Fruit fly (Drosophila melanogaster) Kc167 (cell line): Measurements from ENCODE around the gene CG46244.

Source experiments
- Sin3A ChIP-seq: fragments of >200 bp; optimal IDR thresholded peaks from 2 replicates; lab custom pipeline; 2018; ENCODE audit warnings: missing external identifiers
- insv ChIP-seq: fragments of >200 bp; optimal IDR thresholded peaks from 3 replicates; lab custom pipeline; 2018; ENCODE audit warnings: missing external identifiers
- psq ChIP-seq: fragments of >200 bp; optimal IDR thresholded peaks from 2 replicates; lab custom pipeline; 2017; ENCODE audit warnings: missing external identifiers

DNA sequence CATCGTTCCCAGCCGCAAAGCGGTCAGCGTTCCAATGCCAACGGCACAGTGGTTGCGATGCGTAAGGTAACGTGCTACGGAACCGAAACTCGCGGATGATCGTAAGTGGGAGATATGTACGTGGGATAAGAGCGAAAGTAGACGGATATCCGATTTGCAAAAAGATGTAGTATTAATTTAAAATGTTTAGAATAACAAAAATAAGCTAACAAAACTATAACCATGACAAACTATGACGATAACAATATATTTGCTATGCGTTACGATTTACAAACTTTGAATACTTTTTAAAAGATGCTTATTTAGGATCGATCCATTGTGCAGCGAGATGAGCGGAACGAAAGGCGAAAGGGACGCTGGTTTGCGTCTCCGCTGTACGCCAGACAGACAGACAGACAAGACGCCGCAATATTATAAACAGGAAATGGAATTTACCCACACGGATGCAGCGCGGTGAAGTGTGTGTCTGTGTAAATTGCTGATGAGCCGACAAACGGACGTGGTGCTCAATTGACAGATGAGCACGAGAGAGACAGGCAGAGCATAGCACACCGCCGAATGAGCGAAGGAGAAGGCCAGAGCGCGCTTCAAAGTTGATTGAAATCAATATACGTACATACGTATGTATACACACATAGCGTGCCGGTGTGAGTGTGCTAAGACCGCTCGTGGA, 30.6 kb upstream of the CG46244 start:
- TF ChIP-seq psq (lab: Kevin White, UChicago) (no peak), Sin3A (no peak), insv (lab: Kevin White, UChicago) (no peak)
